Worm (Caenorhabditis elegans) whole organism, young adult: ENCODE results near the gene K11H12.1.

Source experiments
- B0035.1 ChIP-seq: sonication (generic microtip); optimal IDR thresholded peaks from 2 replicates; lab custom pipeline; 2016; ENCODE audit warnings: missing genetic modification characterization, mild to moderate bottlenecking, missing compliant biosample characterization, missing genotype, missing genetic modification reagents
- B0261.1 ChIP-seq: sonication (generic microtip); optimal IDR thresholded peaks from 2 replicates; lab custom pipeline; 2016; ENCODE audit warnings: mild to moderate bottlenecking, missing genetic modification characterization, moderate library complexity, missing compliant biosample characterization
- C06A6.2 ChIP-seq: fragments of 200-800 bp; sonication (Bioruptor generic); conservative IDR thresholded peaks from 2 replicates; pipeline ENCODE4 v1.3.6; 2022; ENCODE audit warnings: missing genetic modification characterization, missing compliant biosample characterization
- F23B12.7 ChIP-seq: sonication (generic microtip); optimal IDR thresholded peaks from 2 replicates; lab custom pipeline; 2017; ENCODE audit warnings: missing genetic modification characterization, mild to moderate bottlenecking, missing compliant biosample characterization, antibody characterized with exemption, moderate library complexity; ENCODE audit not compliant: insufficient read depth
- F37B4.10 ChIP-seq: fragments of 200-800 bp; sonication (Bioruptor generic); IDR thresholded peaks from 2 replicates; pipeline ENCODE4 v1.3.6; 2022; ENCODE audit warnings: missing genetic modification characterization, missing compliant biosample characterization
- F39B2.1 ChIP-seq: fragments of 200-800 bp; sonication (Bioruptor generic); IDR thresholded peaks from 2 replicates; pipeline ENCODE4 v1.3.6; 2022; ENCODE audit warnings: missing genetic modification reagents, missing genetic modification characterization, missing compliant biosample characterization
- F57A8.1 ChIP-seq: fragments of 200-800 bp; sonication (Bioruptor generic); optimal IDR thresholded peaks from 2 replicates; lab custom pipeline; 2018; ENCODE audit warnings: mild to moderate bottlenecking, missing genetic modification characterization, moderate library complexity, missing compliant biosample characterization
- F57C9.4 ChIP-seq: sonication (generic microtip); optimal IDR thresholded peaks from 2 replicates; lab custom pipeline; 2017; ENCODE audit warnings: mild to moderate bottlenecking, missing genetic modification characterization, missing compliant biosample characterization
- K12H6.12 ChIP-seq: fragments of 200-800 bp; sonication (Bioruptor generic); optimal IDR thresholded peaks from 2 replicates; lab custom pipeline; 2018; ENCODE audit warnings: mild to moderate bottlenecking, missing genetic modification characterization, missing compliant biosample characterization
- T26A5.8 ChIP-seq: sonication (generic microtip); optimal IDR thresholded peaks from 2 replicates; lab custom pipeline; 2016; ENCODE audit warnings: missing genetic modification characterization, missing compliant biosample characterization
- Y53G8AR.9 ChIP-seq: fragments of 200-800 bp; sonication (Bioruptor generic); conservative IDR thresholded peaks from 2 replicates; pipeline ENCODE4 v1.3.6; 2022; ENCODE audit warnings: missing genetic modification reagents, missing genetic modification characterization, missing compliant biosample characterization
- aptf-2 ChIP-seq: fragments of 200-800 bp; sonication (Bioruptor generic); conservative IDR thresholded peaks from 2 replicates; pipeline ENCODE4 v1.3.6; 2022; ENCODE audit warnings: missing genetic modification reagents, missing genetic modification characterization, missing compliant biosample characterization
- aptf-3 ChIP-seq: fragments of 200-800 bp; sonication (Bioruptor generic); IDR thresholded peaks from 2 replicates; pipeline ENCODE4 v1.3.6; 2022; ENCODE audit warnings: missing genetic modification characterization, missing compliant biosample characterization
- bed-1 ChIP-seq: fragments of 200-800 bp; sonication (Bioruptor generic); IDR thresholded peaks from 2 replicates; pipeline ENCODE4 v1.3.6; 2022; ENCODE audit warnings: missing genetic modification reagents, missing genetic modification characterization, missing compliant biosample characterization
- bed-2 ChIP-seq: fragments of 200-800 bp; sonication (Bioruptor generic); IDR thresholded peaks from 2 replicates; pipeline ENCODE4 v1.3.6; 2022; ENCODE audit warnings: missing genetic modification reagents, missing genetic modification characterization, missing compliant biosample characterization
- cebp-2 ChIP-seq: fragments of 200-800 bp; sonication (Bioruptor generic); IDR thresholded peaks from 2 replicates; pipeline ENCODE4 v1.3.6; 2022; ENCODE audit warnings: missing genetic modification characterization, missing compliant biosample characterization
- ceh-27 ChIP-seq: fragments of 200-800 bp; sonication (Bioruptor generic); optimal IDR thresholded peaks from 2 replicates; lab custom pipeline; 2018; ENCODE audit warnings: mild to moderate bottlenecking, missing genetic modification characterization, moderate library complexity, missing compliant biosample characterization
- ceh-58 ChIP-seq: fragments of 200-800 bp; sonication (Bioruptor generic); IDR thresholded peaks from 2 replicates; pipeline ENCODE4 v1.3.6; 2022; ENCODE audit warnings: missing genetic modification characterization, missing compliant biosample characterization
- efl-1 ChIP-seq: fragments of 150-350 bp; optimal IDR thresholded peaks from 2 replicates; lab custom pipeline; 2014; ENCODE audit warnings: missing biosample characterization, missing genetic modification reagents, missing genetic modification characterization
- egl-18 ChIP-seq: fragments of 200-800 bp; sonication (Bioruptor generic); IDR thresholded peaks from 2 replicates; pipeline ENCODE4 v1.3.6; 2022; ENCODE audit warnings: missing genetic modification reagents, missing genetic modification characterization, missing compliant biosample characterization
- hmg-1.2 ChIP-seq: fragments of 200-800 bp; sonication (Bioruptor generic); IDR thresholded peaks from 2 replicates; pipeline ENCODE4 v1.3.6; 2022; ENCODE audit warnings: missing genetic modification reagents, missing genetic modification characterization, missing compliant biosample characterization
- hsf-1 ChIP-seq: fragments of 200-800 bp; sonication (Bioruptor generic); IDR thresholded peaks from 2 replicates; pipeline ENCODE4 v1.3.6; 2022; ENCODE audit warnings: missing genetic modification reagents, missing genetic modification characterization, missing compliant biosample characterization
- lin-35 ChIP-seq, 3 experiments: fragments of 150-350 bp in 2 of 3; sonication (generic microtip) in 1 of 3; optimal IDR thresholded peaks; 2 replicates each; lab custom pipeline; 2014 to 2018; ENCODE audit warnings: missing biosample characterization in 3 of 3, missing genetic modification characterization in 3 of 3, missing genetic modification reagents in 3 of 3
- lin-54 ChIP-seq: fragments of 200-800 bp; sonication (Bioruptor generic); optimal IDR thresholded peaks from 2 replicates; lab custom pipeline; 2018; ENCODE audit warnings: mild to moderate bottlenecking, missing genetic modification characterization, missing compliant biosample characterization
- mes-4 ChIP-seq: sonication (generic microtip); optimal IDR thresholded peaks from 2 replicates; lab custom pipeline; 2016; ENCODE audit warnings: missing genotype, missing genetic modification characterization, missing compliant biosample characterization
- nfyb-1 ChIP-seq: fragments of 200-800 bp; sonication (Bioruptor generic); IDR thresholded peaks from 2 replicates; pipeline ENCODE4 v1.3.6; 2022; ENCODE audit warnings: missing genetic modification reagents, missing genetic modification characterization, missing compliant biosample characterization
- nhr-90 ChIP-seq: sonication (generic microtip); optimal IDR thresholded peaks from 2 replicates; lab custom pipeline; 2016; ENCODE audit warnings: missing genotype, mild to moderate bottlenecking, missing genetic modification characterization, missing compliant biosample characterization
- pbrm-1 ChIP-seq: fragments of 200-800 bp; sonication (Bioruptor generic); IDR thresholded peaks from 2 replicates; pipeline ENCODE4 v1.3.6; 2022; ENCODE audit warnings: missing genetic modification reagents, missing genetic modification characterization, missing compliant biosample characterization
- rpc-1 ChIP-seq, 2 experiments: fragments of 150-350 bp in 1 of 2; sonication (generic microtip) in 1 of 2; optimal IDR thresholded peaks; 2 replicates each; lab custom pipeline; 2014 to 2018; ENCODE audit warnings: missing biosample characterization in 1 of 2, missing genetic modification characterization in 1 of 2, missing genetic modification reagents in 1 of 2, missing genotype in 1 of 2
- sdz-38 ChIP-seq: sonication (generic microtip); optimal IDR thresholded peaks from 2 replicates; lab custom pipeline; 2016; ENCODE audit warnings: missing genotype, missing genetic modification characterization, missing compliant biosample characterization
- sea-2 ChIP-seq: fragments of 200-800 bp; sonication (Bioruptor generic); IDR thresholded peaks from 2 replicates; pipeline ENCODE4 v1.3.6; 2022; ENCODE audit warnings: missing genetic modification characterization, missing compliant biosample characterization
- snpc-1.1 ChIP-seq: sonication (generic microtip); optimal IDR thresholded peaks from 2 replicates; lab custom pipeline; 2017; ENCODE audit warnings: missing genetic modification characterization, mild to moderate bottlenecking, missing compliant biosample characterization, antibody characterized with exemption, moderate library complexity, missing genotype, missing genetic modification reagents; ENCODE audit not compliant: insufficient read depth
- snpc-1.3 ChIP-seq: sonication (generic microtip); optimal IDR thresholded peaks from 2 replicates; lab custom pipeline; 2017; ENCODE audit warnings: missing genetic modification characterization, mild to moderate bottlenecking, missing compliant biosample characterization, antibody characterized with exemption, moderate library complexity, missing genotype, missing genetic modification reagents; ENCODE audit not compliant: insufficient read depth
- somi-1 ChIP-seq: fragments of 200-800 bp; sonication (Bioruptor generic); optimal IDR thresholded peaks from 2 replicates; lab custom pipeline; 2018; ENCODE audit warnings: mild to moderate bottlenecking, missing genetic modification characterization, missing compliant biosample characterization
- sptf-2 ChIP-seq: fragments of 200-800 bp; sonication (Bioruptor generic); optimal IDR thresholded peaks from 2 replicates; lab custom pipeline; 2018; ENCODE audit warnings: mild to moderate bottlenecking, missing genetic modification characterization, missing compliant biosample characterization
- xnd-1 ChIP-seq: sonication (generic microtip); optimal IDR thresholded peaks from 2 replicates; lab custom pipeline; 2016; ENCODE audit warnings: missing genotype, missing genetic modification reagents, missing genetic modification characterization, missing compliant biosample characterization
- zfh-2 ChIP-seq: fragments of 200-800 bp; sonication (Bioruptor generic); conservative IDR thresholded peaks from 2 replicates; pipeline ENCODE4 v1.3.6; 2022; ENCODE audit warnings: missing genetic modification reagents, missing genetic modification characterization, missing compliant biosample characterization
- ztf-18 ChIP-seq: sonication (generic microtip); optimal IDR thresholded peaks from 2 replicates; lab custom pipeline; 2016; ENCODE audit warnings: missing genotype, mild to moderate bottlenecking, missing genetic modification characterization, missing compliant biosample characterization
- ztf-28 ChIP-seq: fragments of 200-800 bp; sonication (Bioruptor generic); IDR thresholded peaks from 2 replicates; pipeline ENCODE4 v1.3.6; 2022; ENCODE audit warnings: missing genetic modification reagents, missing genetic modification characterization, missing compliant biosample characterization

The K11H12.1 gene

DNA sequence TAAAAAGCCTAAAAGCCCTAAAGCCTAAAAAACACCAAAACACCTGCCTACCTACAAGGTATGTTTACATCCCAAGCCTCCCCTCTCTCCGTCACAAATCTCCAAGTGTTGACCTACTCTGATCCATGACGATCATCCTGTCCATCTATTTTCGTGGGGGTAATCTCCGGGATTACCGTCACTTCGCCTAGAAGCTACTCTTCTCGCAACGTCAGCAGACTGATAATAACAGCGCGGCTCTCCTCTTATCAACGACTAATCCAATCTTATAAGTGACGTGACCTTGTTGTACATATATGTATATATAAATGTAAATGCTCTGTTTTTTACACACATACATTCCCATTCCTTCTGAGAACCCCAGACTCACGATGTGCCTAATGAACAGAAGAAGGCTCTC lies 4.9 kb downstream of the K11H12.1 start:
- no peak for TF ChIP-seq rpc-1 (optimal IDR thresholded peaks at IDR 0.05; lab: Kevin White, UChicago)
- no peak for TF ChIP-seq rpc-1 (tag; optimal IDR thresholded peaks at IDR 0.05; lab: Kevin White, UChicago)
- no peak for TF ChIP-seq C06A6.2 (GFP tag; lab: Robert Waterston, UW)
- TF ChIP-seq sdz-38 (tag; lab: Kevin White, UChicago) = no peak
- TF ChIP-seq snpc-1.1 (tag; lab: Kevin White, UChicago) = no peak
- TF ChIP-seq ceh-27 (GFP tag; lab: Kevin White, UChicago) = no peak
- TF ChIP-seq ztf-28 (GFP tag; lab: Robert Waterston, UW) = no peak
- TF ChIP-seq F39B2.1 (GFP tag; lab: Robert Waterston, UW) = no peak
- TF ChIP-seq Y53G8AR.9 (GFP tag; lab: Robert Waterston, UW) = no peak
- TF ChIP-seq pbrm-1 = no peak
- no peak for TF ChIP-seq F23B12.7 (tag; lab: Kevin White, UChicago)
- TF ChIP-seq sea-2 (GFP tag; lab: Robert Waterston, UW) = no peak
- TF ChIP-seq F57C9.4 (tag; lab: Kevin White, UChicago) = no peak
- no peak for TF ChIP-seq mes-4 (tag; lab: Kevin White, UChicago)

DNA sequence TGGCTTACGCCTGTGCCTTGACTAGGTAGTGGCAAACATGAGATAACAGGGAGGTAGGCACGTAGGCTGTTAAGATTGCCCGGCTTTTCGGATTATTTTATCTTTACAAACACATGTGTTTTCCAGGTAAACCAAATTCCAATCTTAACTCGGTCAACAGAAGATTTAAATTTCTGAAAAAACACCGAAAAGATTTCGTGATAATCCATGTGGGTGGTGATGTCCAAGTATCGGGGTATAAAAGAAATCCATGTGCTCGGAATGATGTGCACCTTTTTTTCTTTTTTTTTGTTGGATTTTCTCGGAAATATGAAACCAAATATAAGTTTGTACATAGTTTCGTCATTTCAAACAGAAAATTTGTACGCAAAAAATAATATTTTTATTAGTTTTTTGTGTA lies 9.7 kb downstream of the K11H12.1 start:
- no peak for TF ChIP-seq somi-1 (GFP tag; lab: Kevin White, UChicago)
- no peak for TF ChIP-seq lin-35 (GFP tag; optimal IDR thresholded peaks at IDR 0.05; lab: Kevin White, UChicago)
- TF ChIP-seq T26A5.8 (tag; lab: Kevin White, UChicago) = no peak
- TF ChIP-seq efl-1 (GFP tag; lab: Kevin White, UChicago) = no peak
- TF ChIP-seq nfyb-1 (GFP tag; lab: Robert Waterston, UW) = no peak
- TF ChIP-seq B0035.1 (tag; lab: Kevin White, UChicago) = no peak
- TF ChIP-seq aptf-3 = no peak
- TF ChIP-seq bed-1 (GFP tag; lab: Robert Waterston, UW) = no peak
- TF ChIP-seq hmg-1.2 (GFP tag; lab: Robert Waterston, UW) = no peak
- TF ChIP-seq, all 124 proteins: peak for 0

ce11 chrIV:639167-639566 lies 14.1 kb downstream of the K11H12.1 start:
- TF ChIP-seq mes-4 (tag; lab: Kevin White, UChicago) (no peak), snpc-1.3 (tag; lab: Kevin White, UChicago) (no peak), lin-54 (GFP tag; lab: Kevin White, UChicago) (no peak), ztf-28 (GFP tag; lab: Robert Waterston, UW) (no peak), hsf-1 (GFP tag; lab: Robert Waterston, UW) (no peak), sdz-38 (tag; lab: Kevin White, UChicago) (no peak), bed-2 (GFP tag; lab: Robert Waterston, UW) (no peak), F37B4.10 (GFP tag; lab: Robert Waterston, UW) (no peak), F57A8.1 (GFP tag; lab: Kevin White, UChicago) (no peak), K12H6.12 (tag; lab: Kevin White, UChicago) (no peak), xnd-1 (no peak), nhr-90 (tag; lab: Kevin White, UChicago) (no peak), B0261.1 (tag; lab: Kevin White, UChicago) (no peak), cebp-2 (GFP tag; lab: Robert Waterston, UW) (no peak), ceh-58 (no peak), egl-18 (GFP tag; lab: Robert Waterston, UW) (no peak), aptf-2 (GFP tag; lab: Robert Waterston, UW) (no peak), ztf-18 (tag; lab: Kevin White, UChicago) (no peak), sptf-2 (no peak), zfh-2 (GFP tag; lab: Robert Waterston, UW) (no peak)
